Worm (Caenorhabditis elegans): ENCODE measurements around the gene nspe-4.

The nspe-4 gene

DNA sequence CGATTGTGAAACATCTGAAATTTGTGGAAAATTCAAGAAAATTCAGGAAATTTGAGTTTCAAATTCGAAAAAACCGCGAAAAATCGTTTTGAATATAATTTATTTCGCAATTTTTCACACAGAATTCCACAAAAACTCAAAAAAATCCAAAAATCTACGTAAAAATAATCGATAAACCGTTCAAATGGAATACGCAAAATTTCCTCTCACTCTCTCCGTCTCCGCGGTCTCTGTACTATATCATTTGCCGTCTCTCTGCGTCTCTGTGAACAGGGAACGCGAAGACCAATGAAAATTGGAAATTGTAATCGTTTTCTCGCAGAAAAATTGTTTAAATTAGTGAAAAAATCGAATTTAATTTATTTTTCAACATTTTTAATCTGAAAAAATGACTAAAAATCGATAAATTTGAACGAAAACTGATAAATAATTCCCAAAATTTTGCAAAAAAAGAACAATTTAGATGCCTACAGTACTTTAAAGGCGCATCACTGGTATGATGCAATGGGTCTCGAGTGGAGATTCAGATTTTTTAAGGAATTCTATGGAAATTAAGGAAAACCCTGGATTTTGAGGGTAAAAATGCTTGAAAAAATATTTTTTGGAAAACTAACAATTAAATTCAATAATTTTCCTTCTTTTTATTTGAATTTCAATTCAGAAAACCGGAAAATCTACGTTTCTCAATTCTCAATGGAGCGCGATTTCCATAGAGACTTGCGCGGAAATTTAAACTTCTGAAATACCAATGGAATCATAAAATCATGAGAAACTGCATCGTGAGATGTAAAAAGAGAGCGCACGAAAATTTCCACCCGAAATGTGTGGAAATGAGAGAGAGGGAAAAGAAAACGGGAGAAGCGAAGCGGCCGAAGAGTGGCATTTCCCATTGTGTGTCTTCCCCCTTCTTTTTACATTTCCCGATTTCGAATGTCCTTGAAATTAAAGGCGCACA lies 8.4 kb upstream of the nspe-4 start, which contains the start of the genes ceh-100 and lips-15 (continued):
- no peak for TF ChIP-seq K02D7.2 (tag; optimal IDR thresholded peaks at IDR 0.05)
- no peak for TF ChIP-seq ttx-3 (tag; optimal IDR thresholded peaks at IDR 0.05)
- peak; percentile 68 for TF ChIP-seq ceh-31 (tag; optimal IDR thresholded peaks at IDR 0.05)
- peak; percentile 10 for TF ChIP-seq nfya-1 (tag; optimal IDR thresholded peaks at IDR 0.05)
- no peak for TF ChIP-seq ztf-16 (tag; optimal IDR thresholded peaks at IDR 0.05)
- no peak for TF ChIP-seq elt-2 (tag; optimal IDR thresholded peaks at IDR 0.05)
- no peak for TF ChIP-seq nhr-11 (tag; optimal IDR thresholded peaks at IDR 0.05)
- no peak for TF ChIP-seq ceh-2 (tag; optimal IDR thresholded peaks at IDR 0.05)
- TF ChIP-seq rnt-1 (tag; optimal IDR thresholded peaks at IDR 0.05) = no peak
- no peak for TF ChIP-seq ceh-22 (tag; optimal IDR thresholded peaks at IDR 0.05)

DNA sequence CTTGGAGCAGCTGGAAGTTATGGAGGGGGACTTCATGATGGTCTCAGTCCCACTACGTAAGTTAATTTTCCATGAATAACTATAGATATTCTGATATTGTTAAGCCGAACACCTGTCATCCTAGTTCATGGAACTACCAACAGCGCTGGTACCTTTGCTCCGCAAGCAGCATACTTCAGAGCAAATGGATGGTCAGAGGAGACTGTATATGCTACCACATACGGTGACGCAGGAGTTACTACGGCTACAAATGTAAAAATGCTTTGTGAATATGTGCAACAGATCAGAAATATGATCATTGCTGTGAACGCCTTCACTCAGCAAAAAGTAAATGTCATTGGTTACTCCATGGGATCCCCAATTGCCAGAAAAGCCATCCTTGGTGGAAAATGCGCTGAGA lies 6.2 kb upstream of the nspe-4 start:
- TF ChIP-seq zip-5 (tag; optimal IDR thresholded peaks at IDR 0.05) (no peak), pha-2 (tag; optimal IDR thresholded peaks at IDR 0.05) (no peak)

DNA sequence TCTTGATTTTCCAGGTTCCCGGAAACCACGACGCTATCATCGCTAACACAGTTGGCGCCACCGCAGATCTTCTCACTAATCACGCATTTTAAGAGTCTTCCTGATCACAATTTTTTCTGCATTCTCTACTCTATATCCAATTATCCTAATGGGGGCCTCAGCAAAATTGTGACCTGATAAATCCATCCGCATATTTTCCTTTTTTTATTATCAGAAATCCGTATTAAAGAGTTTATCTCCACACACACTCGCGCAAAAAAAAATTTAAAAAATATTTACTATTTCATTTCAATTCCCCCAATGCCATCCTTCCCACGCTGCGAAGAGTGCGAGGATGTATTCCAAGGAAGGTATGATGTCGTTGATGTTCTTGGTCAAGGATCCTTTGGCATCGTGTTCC lies 5.4 kb upstream of the nspe-4 start, which contains the start of gene Y38E10A.8:
Gene Y38E10A.8 (plus strand): TSS at position 301 of the 400 bp plus-strand sequence.
- TF ChIP-seq che-1 (tag; optimal IDR thresholded peaks at IDR 0.05) (no peak), hlh-6 (tag; optimal IDR thresholded peaks at IDR 0.05) (no peak), hlh-13 (GFP tag; optimal IDR thresholded peaks at IDR 0.05) (no peak), ttx-3 (tag; optimal IDR thresholded peaks at IDR 0.05) (no peak), lin-11 (tag; optimal IDR thresholded peaks at IDR 0.05) (no peak), C08G9.2 (tag; optimal IDR thresholded peaks at IDR 0.05) (no peak), madf-2 (tag; optimal IDR thresholded peaks at IDR 0.05) (no peak), hlh-15 (tag; optimal IDR thresholded peaks at IDR 0.05) (no peak), K09A11.1 (tag; optimal IDR thresholded peaks at IDR 0.05; ENCODE audit: insufficient read depth) (no peak), pax-1 (tag; optimal IDR thresholded peaks at IDR 0.05) (no peak), ceh-34 (tag; optimal IDR thresholded peaks at IDR 0.05) (no peak), tbx-2 (tag; optimal IDR thresholded peaks at IDR 0.05) (no peak), odd-2 (tag; optimal IDR thresholded peaks at IDR 0.05) (no peak), pha-2 (tag; optimal IDR thresholded peaks at IDR 0.05) (no peak), pros-1 (tag; optimal IDR thresholded peaks at IDR 0.05) (no peak), unc-55 (GFP tag; optimal IDR thresholded peaks at IDR 0.05) (no peak), K02D7.2 (tag; optimal IDR thresholded peaks at IDR 0.05) (no peak), unc-3 (GFP tag; conservative IDR thresholded peaks at IDR 0.05) (no peak), unc-3 (tag; optimal IDR thresholded peaks at IDR 0.05) (no peak), ceh-48 (tag; optimal IDR thresholded peaks at IDR 0.05) (no peak), ceh-18 (tag; optimal IDR thresholded peaks at IDR 0.05) (no peak)

DNA sequence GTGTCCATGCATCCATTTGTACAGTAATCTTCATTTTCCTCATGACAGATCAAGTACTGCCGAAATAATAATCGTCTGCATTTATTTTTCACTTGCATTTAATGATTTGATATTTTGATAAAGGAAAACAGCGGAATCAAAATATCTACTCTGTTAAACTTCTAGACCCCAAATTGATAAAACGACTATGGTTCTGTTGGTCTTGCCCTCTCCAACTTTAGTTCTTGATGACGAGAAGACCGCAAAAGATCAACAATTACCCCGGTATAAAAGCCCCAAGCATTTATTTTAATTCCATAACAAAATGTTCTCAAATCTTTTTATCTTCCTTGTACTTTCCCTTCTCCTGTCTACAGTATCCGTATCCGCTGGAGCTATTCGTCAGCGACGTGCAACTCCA lies 3.7 kb upstream of the nspe-4 start, which contains the start of gene Y38E10A.9:
Gene Y38E10A.9 (plus strand): TSS at position 301 of the 400 bp plus-strand sequence.
- TF ChIP-seq ref-2 (tag; optimal IDR thresholded peaks at IDR 0.05) (no peak), pqm-1 (tag; optimal IDR thresholded peaks at IDR 0.05) (no peak), T23F11.4 (GFP tag; optimal IDR thresholded peaks at IDR 0.05) (no peak), syd-9 (tag; optimal IDR thresholded peaks at IDR 0.05) (no peak), ama-1 (optimal IDR thresholded peaks at IDR 0.05) (no peak), ceh-30 (tag; optimal IDR thresholded peaks at IDR 0.05) (no peak), mec-3 (tag; optimal IDR thresholded peaks at IDR 0.05; ENCODE audit: borderline replicate concordance) (no peak), nhr-11 (tag; optimal IDR thresholded peaks at IDR 0.05) (no peak), pag-3 (tag; optimal IDR thresholded peaks at IDR 0.05; ENCODE audit: borderline replicate concordance) (no peak)

Measured in whole organism, late embryonic.